Fruit fly (Drosophila melanogaster) whole organism: ENCODE data around the gene DCAF12.

ENCODE experiments used
- CG8478 ChIP-seq: fragments of >200 bp; optimal IDR thresholded peaks from 2 replicates; lab custom pipeline; 2018; ENCODE audit warnings: inconsistent platforms
- Dll ChIP-seq: fragments of >200 bp; optimal IDR thresholded peaks from 2 replicates; lab custom pipeline; 2017
- EcR ChIP-seq, 2 experiments: fragments of >200 bp; optimal IDR thresholded peaks; 2 replicates each; lab custom pipeline; 2017; ENCODE audit warnings: missing biosample characterization in 2 of 2, missing genetic modification characterization in 2 of 2, missing genetic modification reagents in 2 of 2
- pan ChIP-seq: fragments of >200 bp; optimal IDR thresholded peaks from 2 replicates; lab custom pipeline; 2017
- psq ChIP-seq: fragments of >200 bp; optimal IDR thresholded peaks from 2 replicates; lab custom pipeline; 2017
- usp ChIP-seq: fragments of >200 bp; optimal IDR thresholded peaks from 2 replicates; lab custom pipeline; 2017; ENCODE audit warnings: missing biosample characterization, missing genetic modification characterization, mixed read lengths

Gene DCAF12

dm6 chr3R:12016828-12017280 is at the start of gene DCAF12, which contains the start of gene Spt3:
TSS of gene DCAF12 (minus strand) at chr3R:12017031.
TSS of gene Spt3 (plus strand) at chr3R:12017156.
- no peak for TF ChIP-seq CG8478 (lab: Kevin White, UChicago)
- TF ChIP-seq psq, result no peak

DNA sequence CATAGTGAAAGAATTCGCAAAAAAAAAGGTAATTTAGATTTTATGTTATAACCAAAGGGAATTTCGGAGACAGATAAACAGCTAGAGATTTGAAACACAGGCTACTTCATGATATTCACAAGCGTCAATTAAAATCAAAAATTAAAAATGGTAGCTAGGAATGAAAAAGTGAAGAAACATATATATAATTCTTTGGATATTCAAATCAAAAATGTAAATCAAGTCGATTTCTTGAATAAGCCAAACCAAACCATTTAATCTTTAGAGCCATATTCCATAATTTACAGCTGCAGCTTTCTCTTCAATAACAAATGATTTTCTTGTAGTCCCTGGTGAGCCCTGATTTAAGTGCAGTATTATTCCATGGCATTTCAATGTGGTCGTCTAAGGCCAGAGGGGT is 46.0 kb upstream of the DCAF12 start, which contains the start of gene CG14740:
Gene CG14740 (minus strand): TSS at position 101 of the 400 bp plus-strand sequence.
- no peak for TF ChIP-seq EcR (GFP tag; optimal IDR thresholded peaks at IDR 0.05; lab: Kevin White, UChicago)
- no peak for TF ChIP-seq pan (lab: Kevin White, UChicago)
- TF ChIP-seq usp (GFP tag; lab: Kevin White, UChicago), result no peak
- TF ChIP-seq psq, result no peak

- no peak for TF ChIP-seq psq
- TF ChIP-seq usp (GFP tag; lab: Kevin White, UChicago), result no peak
- TF ChIP-seq CG8478 (lab: Kevin White, UChicago), result no peak
- no peak for TF ChIP-seq pan (lab: Kevin White, UChicago)
- TF ChIP-seq Dll (lab: Kevin White, UChicago), result no peak
- no peak for TF ChIP-seq EcR (GFP tag; optimal IDR thresholded peaks at IDR 0.05; lab: Kevin White, UChicago)
These were observed 32.3 kb upstream of the DCAF12 start, which contains the start of gene CG14739 for dm6 chr3R:12049113-12049512. TSS of gene CG14739 (minus strand) at chr3R:12049213.

dm6 chr3R:12040228-12040627 is 23.4 kb upstream of the DCAF12 start, which contains the start of gene CG14736:
TSS of gene CG14736 (plus strand) at chr3R:12040528.
- TF ChIP-seq Dll (lab: Kevin White, UChicago) (no peak), CG8478 (lab: Kevin White, UChicago) (no peak), psq (no peak), EcR (GFP tag; optimal IDR thresholded peaks at IDR 0.05; lab: Kevin White, UChicago) (no peak), usp (GFP tag; lab: Kevin White, UChicago) (no peak)

dm6 chr3R:12032842-12033241 is 16.0 kb upstream of the DCAF12 start, which contains the start of gene ssp5:
TSS of gene ssp5 (plus strand) at chr3R:12033142.
- TF ChIP-seq pan (lab: Kevin White, UChicago) (no peak), psq (no peak), EcR (GFP tag; optimal IDR thresholded peaks at IDR 0.05; lab: Kevin White, UChicago) (no peak), usp (GFP tag; lab: Kevin White, UChicago) (no peak), CG8478 (lab: Kevin White, UChicago) (no peak), Dll (lab: Kevin White, UChicago) (no peak)

DNA sequence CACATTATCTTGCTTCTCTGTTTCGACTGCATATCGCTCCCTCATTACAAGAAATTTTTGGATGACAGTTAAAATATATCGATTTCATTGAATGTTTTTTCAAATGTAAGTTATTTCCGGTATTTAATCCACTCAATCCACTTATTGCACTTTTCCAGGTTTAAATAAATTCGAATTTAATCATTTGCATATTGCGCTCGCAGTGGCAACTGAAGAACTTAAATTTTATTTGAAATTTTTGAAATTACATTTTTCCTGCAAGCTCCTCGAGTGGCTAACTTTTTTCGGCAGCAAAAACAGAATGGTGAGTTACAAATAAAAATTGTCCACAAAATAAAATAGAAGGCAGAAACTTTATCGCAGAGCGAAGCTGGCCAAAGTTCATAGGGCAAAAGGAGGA is 14.8 kb upstream of the DCAF12 start, which contains the start of the genes CG31358, CG42504 and CG42505:
Gene CG31358 (minus strand): TSS at position 101 of the 400 bp plus-strand sequence.
Gene CG42504 (minus strand): TSS at position 101 of the 400 bp plus-strand sequence.
Gene CG42505 (minus strand): TSS at position 101 of the 400 bp plus-strand sequence.
- no peak for TF ChIP-seq pan (lab: Kevin White, UChicago)

dm6 chr3R:12020987-12021386 is 4.2 kb upstream of the DCAF12 start:
- TF ChIP-seq EcR (GFP tag; optimal IDR thresholded peaks at IDR 0.05; lab: Kevin White, UChicago), result no peak
- no peak for TF ChIP-seq psq
- no peak for TF ChIP-seq Dll (lab: Kevin White, UChicago)
- no peak for TF ChIP-seq usp (GFP tag; lab: Kevin White, UChicago)
- no peak for TF ChIP-seq pan (lab: Kevin White, UChicago)
- TF ChIP-seq CG8478 (lab: Kevin White, UChicago), result no peak

DNA sequence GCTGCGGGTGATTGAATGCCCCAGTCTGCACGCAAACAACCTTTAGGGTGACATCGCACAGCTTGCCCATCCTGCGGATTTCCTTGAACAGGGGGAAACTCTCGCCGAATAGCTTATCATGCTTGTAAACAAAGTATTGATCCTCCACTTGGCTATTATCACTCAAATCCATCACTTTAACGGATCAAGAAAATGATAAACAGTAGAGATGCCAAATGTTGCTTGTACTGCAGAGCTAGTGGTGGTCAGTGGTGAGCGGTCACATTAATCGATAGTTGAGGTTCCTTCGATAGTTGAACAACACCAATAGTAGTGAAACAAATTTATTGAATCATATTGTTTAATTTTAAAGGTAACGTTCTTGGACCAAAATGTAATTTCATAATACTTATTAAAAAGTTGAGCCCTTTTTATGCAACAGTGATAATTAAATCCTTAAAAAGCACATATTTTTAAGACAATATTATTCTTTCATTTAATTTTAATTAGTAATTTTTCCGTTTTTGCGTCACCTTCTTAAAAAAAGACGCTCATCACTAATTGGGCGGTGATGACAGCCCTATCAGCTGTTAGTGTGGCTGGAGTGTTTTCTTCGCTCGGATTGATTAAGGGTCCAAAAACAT is 6.5 kb downstream of the DCAF12 start, which contains the start of the genes KLHL18 and GCC185:
Gene KLHL18 (minus strand): TSS at position 233 of the 623 bp plus-strand sequence.
Gene GCC185 (plus strand): TSS at position 571 of the 623 bp plus-strand sequence.
- TF ChIP-seq pan (lab: Kevin White, UChicago), result no peak
- no peak for TF ChIP-seq psq
- no peak for TF ChIP-seq Dll (lab: Kevin White, UChicago)
- no peak for TF ChIP-seq EcR (GFP tag; optimal IDR thresholded peaks at IDR 0.05; lab: Kevin White, UChicago)
- no peak for TF ChIP-seq CG8478 (lab: Kevin White, UChicago)
- TF ChIP-seq usp (GFP tag; lab: Kevin White, UChicago), result no peak

DNA sequence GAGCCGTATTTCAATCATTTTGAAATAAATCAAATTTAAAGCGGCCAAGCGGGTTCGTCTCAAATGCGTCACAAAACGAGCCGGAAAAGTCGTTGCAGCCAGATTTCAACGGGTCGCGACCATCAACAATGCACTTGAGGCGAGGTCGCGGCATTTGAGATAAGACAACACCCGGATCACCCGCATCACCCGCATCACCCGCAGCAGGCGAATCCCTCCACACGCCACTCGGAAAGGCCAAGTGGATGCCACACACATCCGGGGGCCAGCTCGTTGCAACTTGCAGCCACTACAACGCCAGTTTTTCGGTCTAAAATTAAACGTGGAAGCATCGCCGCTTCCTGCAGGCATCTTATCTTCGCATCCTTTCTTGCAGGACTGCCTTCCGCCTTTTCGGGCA is 10.4 kb downstream of the DCAF12 start:
- TF ChIP-seq EcR (GFP tag; optimal IDR thresholded peaks at IDR 0.05; lab: Kevin White, UChicago) (no peak), Dll (lab: Kevin White, UChicago) (no peak), CG8478 (lab: Kevin White, UChicago) (no peak), usp (GFP tag; lab: Kevin White, UChicago) (no peak), pan (lab: Kevin White, UChicago) (no peak), psq (no peak)

DNA sequence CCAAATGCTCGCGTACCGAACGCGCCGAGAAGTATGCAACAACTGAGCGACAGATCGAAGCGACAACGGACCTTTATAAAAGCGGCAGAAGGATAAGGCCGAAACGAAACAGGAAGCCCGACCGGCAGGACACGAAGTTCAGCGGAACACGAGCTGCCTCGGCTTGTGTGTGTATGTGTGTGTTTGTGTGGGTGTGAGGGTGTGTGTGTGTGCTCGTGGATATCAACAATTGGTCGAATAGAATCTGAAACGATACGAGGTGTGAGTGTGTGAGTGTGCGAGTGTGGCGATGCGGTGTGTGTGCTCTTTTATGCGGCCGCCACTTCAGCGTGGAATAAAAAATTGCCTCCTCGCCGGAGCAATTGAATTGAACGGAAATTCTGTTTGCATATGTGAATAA is 11.4 kb downstream of the DCAF12 start, which contains the start of gene Tk:
Gene Tk (minus strand): TSS at position 57 of the 400 bp plus-strand sequence.
- TF ChIP-seq pan (lab: Kevin White, UChicago), result no peak

DNA sequence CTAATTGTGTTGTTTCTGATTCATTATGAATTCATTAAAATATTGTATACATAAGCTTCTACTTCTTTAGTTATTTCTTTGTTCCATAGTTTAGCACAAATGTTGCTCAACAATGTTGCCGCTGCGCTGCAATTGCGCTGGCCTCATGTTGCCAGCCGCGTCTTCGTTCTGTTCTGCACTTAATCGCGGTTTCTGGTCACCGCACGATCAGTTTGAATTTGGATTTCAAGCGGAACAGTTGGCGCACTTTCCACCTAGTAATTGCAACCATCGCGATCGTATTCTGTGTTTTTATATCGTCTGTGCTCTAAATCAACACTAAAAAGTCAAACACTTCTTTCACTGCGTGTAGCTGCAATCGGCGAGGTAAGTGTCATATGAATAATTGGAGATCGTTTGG is 17.8 kb downstream of the DCAF12 start, which contains the start of gene Ect3:
Gene Ect3 (plus strand): TSS at position 205 of the 400 bp plus-strand sequence.
- no peak for TF ChIP-seq pan (lab: Kevin White, UChicago)
- TF ChIP-seq CG8478 (lab: Kevin White, UChicago), result no peak
- no peak for TF ChIP-seq usp (GFP tag; lab: Kevin White, UChicago)
- TF ChIP-seq Dll (lab: Kevin White, UChicago), result no peak

DNA sequence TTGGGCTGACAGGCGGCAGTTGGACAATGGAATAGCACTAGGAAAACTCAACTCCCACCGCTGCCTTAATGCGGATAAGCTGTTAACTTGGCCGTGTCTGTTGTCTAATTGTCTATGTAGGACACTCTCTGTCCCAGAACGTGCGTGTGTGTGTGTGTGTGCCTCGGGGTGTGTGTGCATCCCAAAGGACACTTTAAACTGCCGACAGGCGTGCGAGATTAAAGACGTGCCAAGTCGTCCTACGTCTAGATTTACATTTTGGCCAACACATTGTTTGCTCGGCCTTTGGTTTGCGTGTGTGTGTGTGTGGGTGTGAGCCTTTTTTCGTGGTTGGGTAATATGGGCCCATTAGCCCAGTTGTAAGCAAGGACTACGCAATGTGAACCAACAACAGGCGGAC is 18.7 kb downstream of the DCAF12 start:
- TF ChIP-seq psq, result no peak
- no peak for TF ChIP-seq CG8478 (lab: Kevin White, UChicago)
- TF ChIP-seq usp (GFP tag; lab: Kevin White, UChicago), result no peak
- no peak for TF ChIP-seq pan (lab: Kevin White, UChicago)
- TF ChIP-seq Dll (lab: Kevin White, UChicago), result no peak
- no peak for TF ChIP-seq EcR (GFP tag; optimal IDR thresholded peaks at IDR 0.05; lab: Kevin White, UChicago)
